Worm (Caenorhabditis elegans) whole organism, mixed stage, embryonic: ENCODE measurements around the gene pals-31.

ENCODE experiments used
- ceh-43 ChIP-seq: fragments of 200-800 bp; sonication (Bioruptor generic); optimal IDR thresholded peaks from 2 replicates; lab custom pipeline; 2018; ENCODE audit warnings: mild to moderate bottlenecking, missing genetic modification characterization, moderate library complexity, missing compliant biosample characterization
- ces-1 ChIP-seq: fragments of 150-350 bp; optimal IDR thresholded peaks from 2 replicates; lab custom pipeline; 2014; ENCODE audit warnings: missing biosample characterization, missing genetic modification reagents, missing genetic modification characterization
- nhr-237 ChIP-seq: fragments of 150-350 bp; optimal IDR thresholded peaks from 2 replicates; lab custom pipeline; 2014; ENCODE audit warnings: missing biosample characterization, missing genetic modification characterization
- nhr-28 ChIP-seq: fragments of 150-350 bp; optimal IDR thresholded peaks from 2 replicates; lab custom pipeline; 2014; ENCODE audit warnings: missing biosample characterization, missing genetic modification characterization
- pha-4 ChIP-seq: fragments of 150-350 bp; optimal IDR thresholded peaks from 2 replicates; lab custom pipeline; 2018; ENCODE audit warnings: missing biosample characterization, missing genetic modification reagents, missing genetic modification characterization
- sptf-1 ChIP-seq: sonication (generic microtip); optimal IDR thresholded peaks from 2 replicates; lab custom pipeline; 2017; ENCODE audit warnings: mild to moderate bottlenecking, missing genetic modification characterization, moderate library complexity, missing compliant biosample characterization
- tbx-8 ChIP-seq: fragments of 200-800 bp; sonication (Bioruptor generic); optimal IDR thresholded peaks from 2 replicates; lab custom pipeline; 2018; ENCODE audit warnings: mild to moderate bottlenecking, missing genetic modification characterization, moderate library complexity, missing compliant biosample characterization
- ztf-11 ChIP-seq: fragments of 150-350 bp; optimal IDR thresholded peaks from 2 replicates; lab custom pipeline; 2014; ENCODE audit warnings: missing biosample characterization, missing genetic modification characterization

ce11 chrV:657678-658077, 21.3 kb downstream of the pals-31 start, which contains the start of gene srh-246:
- TF ChIP-seq ztf-11 (no peak), nhr-28 (tag; lab: Kevin White, UChicago) (no peak), ces-1 (GFP tag; lab: Kevin White, UChicago) (no peak), ceh-43 (GFP tag; lab: Kevin White, UChicago) (no peak), tbx-8 (GFP tag; lab: Kevin White, UChicago) (no peak), nhr-237 (tag; lab: Kevin White, UChicago) (no peak), sptf-1 (tag; lab: Kevin White, UChicago) (no peak), pha-4 (tag; lab: Kevin White, UChicago) (no peak)
